Worm (Caenorhabditis elegans) whole organism, L2 larva: ENCODE data around the gene lgc-57.

ENCODE experiments used
- F13H6.1 ChIP-seq: sonication (generic microtip); optimal IDR thresholded peaks from 2 replicates; lab custom pipeline; 2016; ENCODE audit warnings: missing genetic modification characterization, missing compliant biosample characterization
- R02D3.7 ChIP-seq: fragments of 150-350 bp; optimal IDR thresholded peaks from 2 replicates; lab custom pipeline; 2014; ENCODE audit warnings: missing biosample characterization, missing genetic modification characterization
- ZK546.5 ChIP-seq: sonication (generic microtip); optimal IDR thresholded peaks from 2 replicates; lab custom pipeline; 2017; ENCODE audit warnings: missing biosample characterization, missing genetic modification characterization
- ama-1 ChIP-seq: fragments of 150-350 bp; optimal IDR thresholded peaks from 2 replicates; lab custom pipeline; 2018; ENCODE audit warnings: inconsistent platforms
- crh-2 ChIP-seq: sonication (generic microtip); optimal IDR thresholded peaks from 2 replicates; lab custom pipeline; 2017; ENCODE audit warnings: missing biosample characterization, missing genetic modification characterization
- elt-1 ChIP-seq: fragments of 150-350 bp; optimal IDR thresholded peaks from 2 replicates; lab custom pipeline; 2014; ENCODE audit warnings: missing biosample characterization, missing genetic modification characterization
- lin-39 ChIP-seq: fragments of 150-350 bp; optimal IDR thresholded peaks from 2 replicates; lab custom pipeline; 2014; ENCODE audit warnings: missing biosample characterization, missing genetic modification reagents, missing genetic modification characterization
- nhr-11 ChIP-seq: fragments of 150-350 bp; optimal IDR thresholded peaks from 2 replicates; lab custom pipeline; 2014; ENCODE audit warnings: missing biosample characterization, missing genetic modification characterization
- nhr-23 ChIP-seq: fragments of 150-350 bp; optimal IDR thresholded peaks from 2 replicates; lab custom pipeline; 2014; ENCODE audit warnings: missing biosample characterization, missing genetic modification reagents, missing genetic modification characterization
- nhr-237 ChIP-seq: fragments of 150-350 bp; optimal IDR thresholded peaks from 2 replicates; lab custom pipeline; 2014; ENCODE audit warnings: missing biosample characterization, missing genetic modification characterization
- ztf-1 ChIP-seq: fragments of 200-800 bp; sonication (Bioruptor generic); conservative IDR thresholded peaks from 2 replicates; pipeline ENCODE4 v1.3.6; 2022; ENCODE audit warnings: missing genetic modification characterization, missing compliant biosample characterization

DNA sequence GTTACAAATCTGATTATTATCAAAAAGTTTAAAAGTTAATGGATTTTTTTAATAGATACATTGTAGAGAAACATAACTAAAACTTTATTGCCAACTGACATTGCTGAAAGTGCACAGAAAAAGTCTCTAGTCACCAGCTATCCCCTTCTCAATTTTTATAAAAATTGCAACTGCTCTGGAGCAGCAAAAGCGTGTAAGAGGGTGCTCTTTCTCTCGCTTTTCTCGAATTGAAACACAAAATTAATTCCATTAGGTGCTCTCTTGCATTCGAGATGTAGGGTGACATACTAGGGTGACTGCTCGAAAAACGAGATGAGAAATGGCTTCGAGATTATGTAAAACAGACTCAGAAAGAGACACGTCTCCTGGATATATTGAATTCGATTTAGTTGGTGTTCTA, 14.2 kb upstream of the lgc-57 start:
- TF ChIP-seq F13H6.1 (tag; lab: Kevin White, UChicago) (no peak), nhr-11 (tag; lab: Kevin White, UChicago) (no peak), R02D3.7 (tag; lab: Kevin White, UChicago) (no peak), ama-1 (lab: Kevin White, UChicago) (no peak), ZK546.5 (tag; lab: Kevin White, UChicago) (no peak), elt-1 (tag; lab: Kevin White, UChicago) (no peak), lin-39 (tag; lab: Kevin White, UChicago) (no peak), nhr-23 (tag; lab: Kevin White, UChicago) (no peak), ztf-1 (GFP tag; lab: Robert Waterston, UW) (no peak), crh-2 (tag; lab: Kevin White, UChicago) (no peak), nhr-237 (tag; lab: Kevin White, UChicago) (no peak)
